Worm (Caenorhabditis elegans): ENCODE data around the gene B0222.5.

DNA sequence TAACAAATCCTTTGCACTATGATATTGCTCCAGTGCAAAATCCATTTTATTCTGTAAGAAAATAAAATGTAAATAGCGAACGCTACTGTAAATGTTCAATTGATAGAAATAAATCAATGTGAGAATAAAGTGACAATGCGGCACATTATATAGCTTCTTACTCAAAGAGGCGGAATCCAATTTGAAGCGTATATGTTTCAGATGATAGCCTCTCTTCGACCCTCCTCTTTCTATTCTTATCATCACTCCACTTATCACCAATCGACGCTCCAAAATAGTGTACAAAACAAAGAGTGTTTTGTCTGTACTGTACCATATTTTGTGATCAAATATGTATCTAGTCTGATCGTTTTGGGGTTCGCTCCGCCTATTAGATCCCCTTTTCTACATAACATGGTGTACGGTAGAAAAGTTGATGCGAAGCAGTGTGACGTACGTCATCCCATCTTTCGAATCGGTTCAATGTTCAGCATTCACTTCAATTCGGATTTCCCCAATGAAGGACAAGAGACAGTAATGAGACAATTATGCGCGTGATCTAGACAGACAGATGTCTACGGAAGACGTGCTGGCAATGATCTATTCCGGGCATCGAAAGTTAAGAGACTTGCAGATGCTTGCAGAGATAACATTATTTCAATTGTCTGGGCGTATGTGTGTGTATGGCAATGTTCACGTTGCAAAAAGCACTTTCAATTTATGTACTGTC lies 7.7 kb downstream of the B0222.5 start, which contains the start of gene spl-2:
- TF ChIP-seq ces-1 (GFP tag; optimal IDR thresholded peaks at IDR 0.05) = no peak
- no peak for TF ChIP-seq nhr-12 (tag; optimal IDR thresholded peaks at IDR 0.05)
- TF ChIP-seq fos-1 (tag; optimal IDR thresholded peaks at IDR 0.05) = no peak
- peak in 2 of 6 experiments; percentile 5 to 13 for TF ChIP-seq elt-3 (tag; optimal IDR thresholded peaks at IDR 0.05)
- TF ChIP-seq lsy-2 (tag; optimal IDR thresholded peaks at IDR 0.05) = no peak
- TF ChIP-seq sup-37 (GFP tag; optimal IDR thresholded peaks at IDR 0.05) = no peak
- no peak for TF ChIP-seq zip-4 (GFP tag; optimal IDR thresholded peaks at IDR 0.05)
- no peak for TF ChIP-seq ceh-90 (tag; optimal IDR thresholded peaks at IDR 0.05)
- no peak for TF ChIP-seq efl-1 (optimal IDR thresholded peaks at IDR 0.05)
- TF ChIP-seq efl-1 (GFP tag; optimal IDR thresholded peaks at IDR 0.05 in 1 of 2) = no peak
- no peak for TF ChIP-seq nhr-11 (tag; optimal IDR thresholded peaks at IDR 0.05)
- TF ChIP-seq tbx-2 (tag; optimal IDR thresholded peaks at IDR 0.05) = peak; percentile 17
- no peak for TF ChIP-seq jun-1 (tag; optimal IDR thresholded peaks at IDR 0.05)

All from whole organism, L1 larva.